Worm (Caenorhabditis elegans): ENCODE measurements around the gene F42G2.5.

F42G2.5 gene

DNA sequence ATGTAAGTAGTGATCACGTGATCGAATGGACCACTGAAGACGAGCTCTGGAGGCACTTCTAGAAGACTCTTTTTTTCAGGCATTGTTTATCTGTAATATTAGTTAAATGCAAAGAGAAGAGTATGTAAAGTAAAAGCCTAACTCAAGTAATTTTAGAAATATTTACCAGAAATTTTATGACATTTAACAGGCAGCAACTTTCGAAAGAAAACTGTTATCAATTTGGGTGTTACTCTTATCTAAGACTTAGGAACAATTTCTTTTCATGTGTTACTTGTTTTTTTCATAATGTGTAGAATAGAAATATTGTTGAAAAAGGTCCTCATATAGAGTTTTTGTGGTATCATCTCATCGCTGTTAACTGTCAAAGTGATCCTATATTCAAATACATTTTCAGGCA lies at the start of gene F42G2.5, which contains the start of gene F42G2.7:
Gene F42G2.5 (minus strand): TSS at position 101 of the 400 bp plus-strand sequence.
Gene F42G2.7 (plus strand): TSS at position 270 of the 400 bp plus-strand sequence.
- TF ChIP-seq W03F9.2 (tag; optimal IDR thresholded peaks at IDR 0.05): no peak
- no peak for TF ChIP-seq him-1 (tag; optimal IDR thresholded peaks at IDR 0.05)
- TF ChIP-seq dao-5 (tag; optimal IDR thresholded peaks at IDR 0.05): no peak

DNA sequence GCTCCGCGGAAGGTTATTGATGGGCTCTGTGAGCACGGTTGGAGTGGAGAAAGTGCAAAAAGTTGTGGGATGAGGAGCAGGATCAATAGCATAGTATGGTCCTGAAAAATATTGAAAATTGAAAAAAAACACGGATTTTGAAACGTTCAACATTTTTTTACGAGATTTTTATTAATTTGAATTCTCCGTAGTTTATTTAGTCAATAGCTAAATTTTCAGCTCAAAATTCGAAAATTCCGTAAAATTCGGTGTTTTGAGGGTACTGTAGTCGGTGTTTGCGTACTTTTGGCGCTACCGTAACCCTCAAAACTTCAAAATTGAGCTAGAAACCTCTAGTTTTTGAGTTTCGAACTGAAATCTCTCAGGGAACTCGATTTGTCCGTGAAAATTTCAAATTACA lies 41.1 kb upstream of the F42G2.5 start, which contains the start of gene pqn-42:
Gene pqn-42 (minus strand): TSS at position 101 of the 400 bp plus-strand sequence.
- TF ChIP-seq W03F9.2 (tag; optimal IDR thresholded peaks at IDR 0.05) (no peak), dao-5 (tag; optimal IDR thresholded peaks at IDR 0.05) (no peak), him-1 (tag; optimal IDR thresholded peaks at IDR 0.05) (no peak)

DNA sequence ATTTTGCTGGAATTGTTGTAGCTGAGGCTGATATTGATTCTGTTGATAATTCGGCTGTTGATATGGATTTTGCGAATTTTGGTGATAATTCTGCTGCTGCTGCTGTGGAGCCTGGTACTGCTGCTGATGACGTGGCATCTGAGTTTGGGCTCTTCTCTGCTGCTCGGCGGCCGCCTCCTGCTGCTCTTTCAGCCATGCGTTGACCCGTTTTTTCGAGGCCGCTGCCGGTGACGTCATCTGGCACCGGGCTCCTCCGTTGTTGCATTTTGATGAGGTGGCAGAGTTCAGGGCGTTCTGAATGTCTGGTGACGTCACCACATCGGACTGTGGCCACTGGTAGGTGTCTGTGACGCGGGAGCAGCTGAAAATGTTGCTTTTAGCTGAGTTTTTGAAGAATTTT lies 39.2 kb upstream of the F42G2.5 start:
- TF ChIP-seq him-1 (tag; optimal IDR thresholded peaks at IDR 0.05) (no peak), W03F9.2 (tag; optimal IDR thresholded peaks at IDR 0.05) (no peak), dao-5 (tag; optimal IDR thresholded peaks at IDR 0.05) (no peak)

DNA sequence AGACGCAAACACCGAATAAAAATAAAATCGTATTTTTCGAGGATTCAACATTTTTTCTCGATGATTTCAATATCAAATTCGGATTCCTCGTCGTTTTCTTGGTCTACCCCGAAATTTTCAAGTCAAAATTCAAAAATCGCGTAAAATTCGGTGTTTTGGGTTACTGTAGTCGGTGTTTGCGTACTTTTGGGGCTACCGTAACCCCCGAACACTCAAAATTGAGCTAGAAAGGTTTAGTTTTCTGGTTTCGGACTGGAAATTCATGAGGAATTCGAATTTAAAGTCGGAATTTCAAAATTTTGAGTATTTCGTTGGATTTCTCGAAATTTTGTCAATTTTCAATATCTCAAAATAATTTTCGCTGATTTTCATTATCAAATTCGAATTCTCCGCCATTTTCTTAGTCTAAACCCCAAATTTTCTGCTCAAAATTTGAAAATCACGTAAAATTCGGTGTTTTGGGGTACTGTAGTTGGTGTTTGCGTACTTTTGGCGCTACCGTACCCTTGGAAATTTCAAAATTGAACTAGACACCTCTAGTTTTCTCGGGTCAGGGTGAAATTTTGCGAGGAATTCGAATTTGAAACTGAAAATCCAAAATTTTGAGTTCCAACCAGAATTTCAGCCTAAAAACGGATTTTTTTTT lies 38.3 kb upstream of the F42G2.5 start:
- TF ChIP-seq dao-5 (tag; optimal IDR thresholded peaks at IDR 0.05) (no peak), W03F9.2 (tag; optimal IDR thresholded peaks at IDR 0.05) (no peak), him-1 (tag; optimal IDR thresholded peaks at IDR 0.05) (no peak)

DNA sequence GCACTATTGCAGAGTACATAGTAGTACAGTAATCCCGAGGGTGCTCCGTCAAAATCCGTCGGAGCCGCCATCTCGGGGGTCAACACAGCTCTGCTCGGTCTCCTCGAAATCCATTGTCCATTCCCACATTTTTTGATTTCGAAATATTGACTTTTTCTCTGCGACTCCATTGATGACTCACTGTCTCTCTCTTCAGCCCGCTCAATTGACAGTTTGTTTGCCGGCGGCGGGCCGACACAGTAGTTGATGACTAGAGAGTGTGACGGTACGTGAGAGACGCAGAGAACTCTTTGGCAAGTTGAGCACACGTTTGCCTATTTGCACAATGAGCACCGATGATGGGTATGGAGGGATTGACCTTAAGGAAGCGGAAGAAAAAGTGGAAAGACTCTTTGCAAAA lies 37.0 kb upstream of the F42G2.5 start:
- TF ChIP-seq him-1 (tag; optimal IDR thresholded peaks at IDR 0.05) (no peak), W03F9.2 (tag; optimal IDR thresholded peaks at IDR 0.05) (no peak), dao-5 (tag; optimal IDR thresholded peaks at IDR 0.05) (no peak)

DNA sequence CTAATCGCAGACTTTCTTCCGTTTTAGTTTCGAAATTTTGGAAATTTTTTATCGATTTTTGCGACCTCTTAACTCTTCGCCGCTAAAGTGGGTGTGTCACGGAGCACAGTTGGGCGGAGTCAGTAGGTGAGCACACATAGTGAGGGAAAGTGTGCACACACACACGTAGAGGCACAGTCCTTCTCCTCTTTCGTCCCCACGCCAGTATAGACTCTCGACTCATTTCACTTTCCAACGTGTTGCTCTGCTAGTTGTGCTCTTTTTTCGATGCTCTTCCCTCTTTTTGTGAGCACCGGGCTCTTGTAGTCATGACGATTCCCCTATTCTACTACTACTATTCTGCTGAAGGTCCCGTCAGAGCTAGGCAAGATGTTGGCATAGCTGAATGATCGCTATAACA lies 34.7 kb upstream of the F42G2.5 start:
- TF ChIP-seq W03F9.2 (tag; optimal IDR thresholded peaks at IDR 0.05): no peak
- TF ChIP-seq dao-5 (tag; optimal IDR thresholded peaks at IDR 0.05): no peak
- TF ChIP-seq him-1 (tag; optimal IDR thresholded peaks at IDR 0.05): no peak

DNA sequence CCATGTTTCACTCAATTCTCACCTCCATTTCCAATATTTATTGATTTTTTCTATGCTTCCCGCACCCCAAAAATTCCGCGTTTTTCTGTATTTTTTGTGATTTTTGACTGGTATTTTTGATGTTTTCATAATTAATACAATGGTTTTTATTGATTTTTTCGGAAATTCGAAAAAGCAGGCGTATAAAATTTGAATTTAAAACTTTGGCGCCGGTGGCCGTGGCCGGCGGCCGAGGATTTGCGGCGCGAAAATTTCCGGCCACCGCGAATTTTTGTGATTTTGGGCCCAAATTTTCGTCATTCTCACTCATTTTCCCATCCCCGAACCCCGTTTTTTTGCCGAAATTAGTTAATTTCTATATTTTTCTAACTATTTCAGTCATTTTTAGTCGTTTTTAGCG lies 33.2 kb upstream of the F42G2.5 start:
- TF ChIP-seq W03F9.2 (tag; optimal IDR thresholded peaks at IDR 0.05) (peak; percentile 6), dao-5 (tag; optimal IDR thresholded peaks at IDR 0.05) (no peak), him-1 (tag; optimal IDR thresholded peaks at IDR 0.05) (peak; percentile 31)

DNA sequence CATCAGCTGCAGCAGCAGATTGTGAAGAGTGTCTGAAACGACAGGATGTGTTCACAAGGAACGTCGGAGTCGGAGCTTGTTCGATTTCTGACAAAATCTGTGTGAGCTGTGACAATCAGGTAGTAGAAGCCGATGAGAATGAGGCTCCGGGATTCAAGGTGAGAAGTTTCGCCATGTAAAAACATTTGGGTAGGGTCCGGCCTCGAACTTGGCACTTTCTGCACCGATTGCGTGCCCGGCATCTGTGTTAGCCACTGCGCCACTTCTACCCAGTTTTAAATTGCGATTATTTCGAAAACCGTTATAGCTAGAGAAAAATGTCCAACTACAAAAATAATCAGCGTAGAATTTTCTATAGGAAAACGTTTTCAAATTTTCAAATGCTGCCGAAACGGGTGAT lies 28.9 kb upstream of the F42G2.5 start:
- TF ChIP-seq W03F9.2 (tag; optimal IDR thresholded peaks at IDR 0.05) (no peak), him-1 (tag; optimal IDR thresholded peaks at IDR 0.05) (no peak), dao-5 (tag; optimal IDR thresholded peaks at IDR 0.05) (no peak)

DNA sequence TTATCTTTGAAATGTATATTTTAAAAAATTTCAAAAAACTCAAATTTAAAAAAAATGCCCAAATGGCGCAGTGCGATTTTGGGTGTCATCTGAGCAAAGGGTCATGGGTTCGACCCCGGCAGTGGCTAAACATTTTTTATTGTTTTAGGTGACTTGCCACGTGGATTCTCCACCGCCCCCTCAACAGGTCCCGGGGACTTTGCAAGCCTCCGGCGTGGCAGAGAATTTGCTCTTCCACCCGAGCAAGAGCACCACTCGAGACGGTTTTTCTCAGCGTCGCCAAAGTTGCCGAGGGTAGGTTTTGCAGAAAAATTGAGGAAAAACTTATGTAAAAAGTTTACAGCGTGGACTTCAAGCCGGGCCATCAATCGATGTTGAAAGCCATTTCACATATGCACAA lies 27.4 kb upstream of the F42G2.5 start:
- TF ChIP-seq him-1 (tag; optimal IDR thresholded peaks at IDR 0.05) (no peak), W03F9.2 (tag; optimal IDR thresholded peaks at IDR 0.05) (no peak)

DNA sequence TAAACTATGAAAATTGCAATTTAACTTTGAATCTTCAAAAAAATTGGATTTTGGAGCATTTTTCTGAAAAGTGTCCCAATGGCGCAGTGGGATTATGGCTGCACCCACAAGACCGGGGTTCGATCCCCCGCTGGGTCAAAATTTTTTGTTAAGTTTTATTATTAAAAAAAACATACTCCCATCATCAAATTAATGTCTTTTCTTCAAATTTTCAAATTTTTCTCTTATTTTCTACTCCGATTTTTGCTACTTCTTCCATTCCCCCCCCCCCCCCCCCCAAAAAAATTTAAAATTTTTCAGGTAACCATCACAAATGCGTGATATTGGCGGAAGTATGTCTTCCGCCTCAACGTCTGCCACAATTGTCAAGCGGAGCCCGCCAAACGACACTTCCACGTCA lies 25.2 kb upstream of the F42G2.5 start, which contains the start of gene vab-19:
Gene vab-19 (plus strand): TSS at position 301 of the 400 bp plus-strand sequence.
- TF ChIP-seq W03F9.2 (tag; optimal IDR thresholded peaks at IDR 0.05) (no peak), dao-5 (tag; optimal IDR thresholded peaks at IDR 0.05) (no peak), him-1 (tag; optimal IDR thresholded peaks at IDR 0.05) (no peak)

DNA sequence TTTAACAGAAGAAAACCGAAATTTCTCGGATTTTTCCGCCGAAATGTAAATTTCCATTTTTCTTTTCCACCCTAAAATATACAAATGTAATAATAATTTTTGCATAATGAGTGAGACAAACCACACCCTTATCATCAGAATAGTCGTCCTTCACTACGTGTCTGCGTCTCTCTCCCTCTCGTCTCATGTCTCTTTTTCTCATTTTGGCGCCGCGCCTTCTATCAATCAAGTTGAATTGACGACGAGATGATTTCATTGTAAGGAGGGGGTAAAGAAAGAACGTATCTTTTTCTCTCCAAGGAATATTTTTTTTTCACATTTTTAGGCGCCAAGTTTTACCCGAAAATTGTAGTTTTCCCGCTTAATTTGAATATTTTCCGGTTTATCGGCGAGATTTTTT lies 24.5 kb upstream of the F42G2.5 start:
- TF ChIP-seq W03F9.2 (tag; optimal IDR thresholded peaks at IDR 0.05): no peak
- TF ChIP-seq him-1 (tag; optimal IDR thresholded peaks at IDR 0.05): no peak
- TF ChIP-seq dao-5 (tag; optimal IDR thresholded peaks at IDR 0.05): no peak

DNA sequence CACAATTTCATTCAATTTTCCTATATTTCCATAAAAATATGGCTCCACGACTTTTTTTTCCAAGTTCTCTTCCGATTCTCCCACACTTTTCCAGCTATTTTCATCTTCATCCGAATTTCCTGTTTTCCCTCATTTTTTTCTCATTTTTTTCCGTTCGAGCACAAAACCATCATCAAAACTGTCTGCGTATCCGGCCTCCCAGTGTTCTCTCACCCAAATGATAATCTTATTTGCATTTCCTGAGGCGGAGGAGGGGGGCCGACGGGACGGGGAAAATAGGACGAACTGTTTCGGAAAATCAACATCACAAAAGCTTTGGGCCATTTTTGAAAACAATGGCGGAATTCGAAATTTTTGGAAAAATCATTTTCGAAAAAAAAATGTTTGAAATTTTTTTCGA lies 22.5 kb upstream of the F42G2.5 start:
- no peak for TF ChIP-seq dao-5 (tag; optimal IDR thresholded peaks at IDR 0.05)
- no peak for TF ChIP-seq him-1 (tag; optimal IDR thresholded peaks at IDR 0.05)
- TF ChIP-seq W03F9.2 (tag; optimal IDR thresholded peaks at IDR 0.05): no peak

DNA sequence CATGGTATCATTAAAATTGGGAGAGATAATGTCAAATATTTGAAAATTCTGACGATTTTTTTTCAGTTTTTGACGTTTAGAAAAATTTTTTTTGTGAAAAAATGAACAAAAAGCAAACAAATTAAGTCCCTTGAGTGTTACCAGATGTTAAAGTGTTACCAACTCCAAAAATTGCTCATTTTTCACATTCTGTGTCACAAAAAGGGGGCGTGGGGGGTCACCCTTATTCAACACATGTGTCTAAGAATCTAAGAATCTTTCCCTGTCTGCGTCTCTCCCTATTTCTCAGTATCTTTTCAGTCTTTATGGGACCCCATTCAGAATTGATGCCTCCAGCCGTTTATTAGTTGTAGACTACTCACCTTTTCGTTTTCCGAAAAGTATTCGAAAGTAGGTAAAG lies 21.2 kb upstream of the F42G2.5 start:
- TF ChIP-seq dao-5 (tag; optimal IDR thresholded peaks at IDR 0.05) (no peak), him-1 (tag; optimal IDR thresholded peaks at IDR 0.05) (no peak), W03F9.2 (tag; optimal IDR thresholded peaks at IDR 0.05) (no peak)

DNA sequence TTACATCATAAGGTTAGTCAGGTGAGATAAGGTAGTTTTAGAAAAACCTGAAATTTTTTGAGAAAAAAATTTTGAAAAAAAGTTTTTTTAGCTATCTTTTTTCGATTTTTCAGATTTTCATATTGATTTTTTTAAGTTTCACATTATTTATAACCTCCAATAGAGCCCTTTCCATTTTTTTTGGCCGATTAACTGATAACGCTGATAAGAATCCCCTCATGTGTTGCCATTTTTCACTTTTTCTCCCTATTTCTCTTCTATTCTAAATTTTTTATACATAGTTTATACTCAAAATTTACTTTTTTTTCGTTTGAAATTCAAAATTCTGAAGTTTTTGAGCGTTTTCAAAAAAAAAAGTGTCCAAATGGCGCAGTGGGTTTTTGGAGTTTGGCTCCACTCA lies 20.4 kb upstream of the F42G2.5 start:
- TF ChIP-seq dao-5 (tag; optimal IDR thresholded peaks at IDR 0.05) (no peak), him-1 (tag; optimal IDR thresholded peaks at IDR 0.05) (no peak), W03F9.2 (tag; optimal IDR thresholded peaks at IDR 0.05) (no peak)

DNA sequence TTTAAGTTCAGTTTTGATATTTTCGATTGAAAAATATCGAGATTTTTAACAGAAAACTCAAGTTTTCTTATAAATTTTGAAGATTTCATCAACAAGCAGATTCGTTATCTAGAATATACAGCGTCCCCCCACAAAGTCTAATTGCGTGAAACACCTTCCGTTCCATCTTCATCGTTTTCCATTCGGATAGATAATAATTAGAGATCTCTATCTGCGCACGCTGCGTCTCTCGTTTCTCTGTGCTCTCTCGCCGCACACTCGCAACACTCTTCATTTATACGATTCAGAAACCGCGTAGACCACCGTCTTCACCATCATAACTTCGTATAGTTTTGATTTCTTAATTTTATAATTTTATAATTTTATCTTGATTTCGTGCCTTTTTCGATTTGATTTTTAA lies 19.0 kb upstream of the F42G2.5 start:
- no peak for TF ChIP-seq dao-5 (tag; optimal IDR thresholded peaks at IDR 0.05)
